Fruit fly (Drosophila melanogaster) whole organism, embryonic: ENCODE measurements around the gene Gart.
A peak's percentile ranks its signal among the peaks of the same experiment; 100 is the strongest.

Experiments used
- B-H2 ChIP-seq: fragments of 200-800 bp; sonication (Bioruptor generic); optimal IDR thresholded peaks from 2 replicates; lab custom pipeline; 2018; ENCODE audit warnings: missing biosample characterization, mild to moderate bottlenecking, missing genetic modification characterization
- BEAF-32 ChIP-seq: fragments of 200-800 bp; sonication (Bioruptor generic); optimal IDR thresholded peaks from 3 replicates; lab custom pipeline; 2017; ENCODE audit warnings: missing biosample characterization, missing genetic modification characterization, mild to moderate bottlenecking, moderate library complexity, missing genetic modification reagents
- BtbVII ChIP-seq: fragments of 200-800 bp; sonication (Bioruptor generic); optimal IDR thresholded peaks from 3 replicates; lab custom pipeline; 2017; ENCODE audit warnings: missing biosample characterization, mild to moderate bottlenecking, missing genetic modification characterization
- CG10959 ChIP-seq: fragments of 200-800 bp; sonication (Bioruptor generic); IDR thresholded peaks from 2 replicates; pipeline ENCODE4 v1.3.6; 2022; ENCODE audit warnings: missing biosample characterization, missing genetic modification characterization
- CG10979 ChIP-seq: fragments of 200-800 bp; sonication (Bioruptor generic); optimal IDR thresholded peaks from 2 replicates; lab custom pipeline; 2018; ENCODE audit warnings: missing biosample characterization, mild to moderate bottlenecking, missing genetic modification characterization, moderate library complexity
- CG11456 ChIP-seq: fragments of 200-800 bp; sonication (Bioruptor generic); IDR thresholded peaks from 3 replicates; pipeline ENCODE4 v1.3.6; 2022; ENCODE audit warnings: missing biosample characterization, missing genetic modification characterization
- CG17568 ChIP-seq: fragments of 200-800 bp; sonication (Bioruptor generic); optimal IDR thresholded peaks from 2 replicates; lab custom pipeline; 2018; ENCODE audit warnings: missing biosample characterization, mild to moderate bottlenecking, missing genetic modification characterization, moderate library complexity
- CG17829 ChIP-seq: fragments of 200-800 bp; optimal IDR thresholded peaks from 2 replicates; lab custom pipeline; 2019; ENCODE audit warnings: missing biosample characterization, mild to moderate bottlenecking, missing genetic modification characterization, moderate library complexity
- CG2875 ChIP-seq: fragments of 200-800 bp; sonication (Bioruptor generic); optimal IDR thresholded peaks from 2 replicates; lab custom pipeline; 2017; ENCODE audit warnings: missing biosample characterization, mild to moderate bottlenecking, missing genetic modification characterization, missing genetic modification reagents
- CG2889 ChIP-seq: fragments of 200-800 bp; sonication (Bioruptor generic); IDR thresholded peaks from 3 replicates; pipeline ENCODE4 v1.3.6; 2022; ENCODE audit warnings: missing biosample characterization, missing genetic modification characterization
- CG4282 ChIP-seq: fragments of 200-800 bp; sonication (Bioruptor generic); optimal IDR thresholded peaks from 2 replicates; lab custom pipeline; 2016; ENCODE audit warnings: missing biosample characterization, missing genetic modification characterization
- CG4617 ChIP-seq: fragments of 200-800 bp; sonication (Bioruptor generic); optimal IDR thresholded peaks from 3 replicates; lab custom pipeline; 2016; ENCODE audit warnings: missing biosample characterization, missing genetic modification characterization, borderline replicate concordance
- CG6654 ChIP-seq: fragments of 200-800 bp; sonication (Bioruptor generic); optimal IDR thresholded peaks from 2 replicates; lab custom pipeline; 2017; ENCODE audit warnings: missing biosample characterization, mild to moderate bottlenecking, missing genetic modification characterization
- CG7556 ChIP-seq: fragments of 200-800 bp; sonication (Bioruptor generic); optimal IDR thresholded peaks from 2 replicates; lab custom pipeline; 2017; ENCODE audit warnings: missing biosample characterization, mild to moderate bottlenecking, missing genetic modification characterization
- CG9727 ChIP-seq: fragments of 200-800 bp; sonication (Bioruptor generic); optimal IDR thresholded peaks from 3 replicates; lab custom pipeline; 2017; ENCODE audit warnings: missing biosample characterization, mild to moderate bottlenecking, missing genetic modification characterization
- CHES-1-like ChIP-seq: fragments of 200-800 bp; sonication (Bioruptor generic); optimal IDR thresholded peaks from 2 replicates; lab custom pipeline; 2016; ENCODE audit warnings: missing biosample characterization, missing genetic modification characterization
- Eip74EF ChIP-seq, 2 experiments: fragments of 200-800 bp in 1 of 2; fragments of >200 bp in 1 of 2; sonication (Bioruptor generic) in 1 of 2; optimal IDR thresholded peaks; 2 replicates each; lab custom pipeline; 2017 to 2019; ENCODE audit warnings: missing biosample characterization in 2 of 2, missing genetic modification characterization in 2 of 2, mild to moderate bottlenecking in 1 of 2, moderate library complexity in 1 of 2
- Ets65A ChIP-seq: fragments of 200-800 bp; sonication (Bioruptor generic); peaks from one replicate; lab custom pipeline; 2016; ENCODE audit warnings: missing biosample characterization, missing genetic modification characterization
- HLH54F ChIP-seq: fragments of 200-800 bp; sonication (Bioruptor generic); optimal IDR thresholded peaks from 3 replicates; lab custom pipeline; 2016; ENCODE audit warnings: missing biosample characterization, missing genetic modification characterization
- HLHmδ ChIP-seq: fragments of 200-800 bp; sonication (Bioruptor generic); optimal IDR thresholded peaks from 2 replicates; lab custom pipeline; 2018; ENCODE audit warnings: missing biosample characterization, mild to moderate bottlenecking, missing genetic modification characterization, moderate library complexity
- Hr78 ChIP-seq, 2 experiments: fragments of 200-800 bp in 1 of 2; fragments of >200 bp in 1 of 2; sonication (Bioruptor generic) in 1 of 2; optimal IDR thresholded peaks; 2 replicates each; lab custom pipeline; 2017 to 2019; ENCODE audit warnings: missing biosample characterization in 2 of 2, missing genetic modification characterization in 2 of 2, mild to moderate bottlenecking in 1 of 2, moderate library complexity in 1 of 2
- Hsf ChIP-seq: fragments of 200-800 bp; sonication (Bioruptor generic); optimal IDR thresholded peaks from 3 replicates; lab custom pipeline; 2016; ENCODE audit warnings: missing biosample characterization, missing genetic modification characterization
- Lpt ChIP-seq: fragments of >200 bp; optimal IDR thresholded peaks from 2 replicates; lab custom pipeline; 2018; ENCODE audit warnings: missing biosample characterization, missing genetic modification characterization
- Neu2 ChIP-seq: fragments of 200-800 bp; sonication (Bioruptor generic); optimal IDR thresholded peaks from 3 replicates; lab custom pipeline; 2016; ENCODE audit warnings: missing biosample characterization, missing genetic modification characterization, borderline replicate concordance
- Opbp ChIP-seq: fragments of 200-800 bp; sonication (Bioruptor generic); IDR thresholded peaks from 3 replicates; pipeline ENCODE4 v1.3.6; 2022; ENCODE audit warnings: missing biosample characterization, missing genetic modification characterization; ENCODE audit not compliant: partially characterized antibody
- Sry-β ChIP-seq: fragments of 200-800 bp; sonication (Bioruptor generic); optimal IDR thresholded peaks from 2 replicates; lab custom pipeline; 2018; ENCODE audit warnings: missing biosample characterization, mild to moderate bottlenecking, missing genetic modification characterization, moderate library complexity
- Ssrp ChIP-seq: fragments of 200-800 bp; sonication (Bioruptor generic); optimal IDR thresholded peaks from 2 replicates; lab custom pipeline; 2018; ENCODE audit warnings: missing biosample characterization, mild to moderate bottlenecking, missing genetic modification characterization, moderate library complexity
- Xrp1 ChIP-seq: fragments of 200-800 bp; sonication (Bioruptor generic); IDR thresholded peaks from 2 replicates; pipeline ENCODE4 v1.3.6; 2022; ENCODE audit warnings: missing biosample characterization, missing genetic modification characterization
- ara ChIP-seq: fragments of 200-800 bp; sonication (Bioruptor generic); IDR thresholded peaks from 2 replicates; pipeline ENCODE4 v1.3.6; 2022; ENCODE audit warnings: missing biosample characterization, missing genetic modification characterization
- ase ChIP-seq: fragments of 200-800 bp; sonication (Bioruptor generic); IDR thresholded peaks from 3 replicates; pipeline ENCODE4 v1.3.6; 2022; ENCODE audit warnings: missing biosample characterization, missing genetic modification characterization
- bbx ChIP-seq: fragments of 200-800 bp; sonication (Bioruptor generic); IDR thresholded peaks from 2 replicates; pipeline ENCODE4 v1.3.6; 2022; ENCODE audit warnings: missing biosample characterization, missing genetic modification characterization; ENCODE audit not compliant: partially characterized antibody
- ci ChIP-seq: fragments of 200-800 bp; sonication (Bioruptor generic); IDR thresholded peaks from 3 replicates; pipeline ENCODE4 v1.3.6; 2022; ENCODE audit warnings: missing biosample characterization, missing genetic modification characterization
- eyg ChIP-seq: fragments of 200-800 bp; sonication (Bioruptor generic); optimal IDR thresholded peaks from 3 replicates; lab custom pipeline; 2016; ENCODE audit warnings: missing biosample characterization, missing genetic modification characterization
- gfzf ChIP-seq: fragments of 200-800 bp; sonication (Bioruptor generic); optimal IDR thresholded peaks from 2 replicates; lab custom pipeline; 2016; ENCODE audit warnings: missing biosample characterization, mild to moderate bottlenecking, missing genetic modification characterization, moderate library complexity
- kah ChIP-seq: fragments of 200-800 bp; sonication (Bioruptor generic); optimal IDR thresholded peaks from 2 replicates; lab custom pipeline; 2018; ENCODE audit warnings: missing biosample characterization, mild to moderate bottlenecking, missing genetic modification characterization
- kni ChIP-seq: fragments of 200-800 bp; sonication (Bioruptor generic); optimal IDR thresholded peaks from 3 replicates; lab custom pipeline; 2017; ENCODE audit warnings: mild to moderate bottlenecking, missing biosample characterization, missing genetic modification reagents, missing genetic modification characterization
- mam ChIP-seq: fragments of 200-800 bp; sonication (Bioruptor generic); optimal IDR thresholded peaks from 3 replicates; lab custom pipeline; 2016; ENCODE audit warnings: missing biosample characterization, missing genetic modification characterization
- nerfin-2 ChIP-seq: fragments of 200-800 bp; sonication (Bioruptor generic); IDR thresholded peaks from 2 replicates; pipeline ENCODE4 v1.3.6; 2022; ENCODE audit warnings: missing biosample characterization, missing genetic modification characterization; ENCODE audit not compliant: partially characterized antibody
- org-1 ChIP-seq: fragments of 200-800 bp; sonication (Bioruptor generic); optimal IDR thresholded peaks from 2 replicates; lab custom pipeline; 2017; ENCODE audit warnings: missing biosample characterization, missing genetic modification characterization
- p53 ChIP-seq: fragments of 200-800 bp; sonication (Bioruptor generic); optimal IDR thresholded peaks from 2 replicates; lab custom pipeline; 2016; ENCODE audit warnings: missing biosample characterization, missing genetic modification characterization
- pb ChIP-seq: fragments of 200-800 bp; sonication (Bioruptor generic); optimal IDR thresholded peaks from 3 replicates; lab custom pipeline; 2016; ENCODE audit warnings: missing biosample characterization, missing genetic modification characterization
- phol ChIP-seq: fragments of 200-800 bp; sonication (Bioruptor generic); optimal IDR thresholded peaks from 3 replicates; lab custom pipeline; 2018; ENCODE audit warnings: missing biosample characterization, mild to moderate bottlenecking, missing genetic modification characterization, moderate library complexity
- sd ChIP-seq: fragments of 200-800 bp; sonication (Bioruptor generic); optimal IDR thresholded peaks from 3 replicates; lab custom pipeline; 2018; ENCODE audit warnings: missing biosample characterization, mild to moderate bottlenecking, missing genetic modification characterization, moderate library complexity
- sr ChIP-seq: fragments of 200-800 bp; sonication (Bioruptor generic); IDR thresholded peaks from 3 replicates; pipeline ENCODE4 v1.3.6; 2022; ENCODE audit warnings: missing biosample characterization, missing genetic modification characterization
- tgo ChIP-seq: fragments of 200-800 bp; sonication (Bioruptor generic); IDR thresholded peaks from 3 replicates; pipeline ENCODE4 v1.3.6; 2022; ENCODE audit warnings: missing biosample characterization, missing genetic modification characterization
- trh ChIP-seq: fragments of 200-800 bp; sonication (Bioruptor generic); optimal IDR thresholded peaks from 2 replicates; lab custom pipeline; 2016; ENCODE audit warnings: missing biosample characterization, missing genetic modification characterization
- ttk ChIP-seq: fragments of 200-800 bp; sonication (Bioruptor generic); IDR thresholded peaks from 2 replicates; pipeline ENCODE4 v2.1.2; 2022; ENCODE audit warnings: missing biosample characterization, missing genetic modification characterization
- vfl ChIP-seq: fragments of 200-800 bp; sonication (Bioruptor generic); optimal IDR thresholded peaks from 2 replicates; lab custom pipeline; 2016; ENCODE audit warnings: missing biosample characterization, missing genetic modification characterization

The Gart gene

DNA sequence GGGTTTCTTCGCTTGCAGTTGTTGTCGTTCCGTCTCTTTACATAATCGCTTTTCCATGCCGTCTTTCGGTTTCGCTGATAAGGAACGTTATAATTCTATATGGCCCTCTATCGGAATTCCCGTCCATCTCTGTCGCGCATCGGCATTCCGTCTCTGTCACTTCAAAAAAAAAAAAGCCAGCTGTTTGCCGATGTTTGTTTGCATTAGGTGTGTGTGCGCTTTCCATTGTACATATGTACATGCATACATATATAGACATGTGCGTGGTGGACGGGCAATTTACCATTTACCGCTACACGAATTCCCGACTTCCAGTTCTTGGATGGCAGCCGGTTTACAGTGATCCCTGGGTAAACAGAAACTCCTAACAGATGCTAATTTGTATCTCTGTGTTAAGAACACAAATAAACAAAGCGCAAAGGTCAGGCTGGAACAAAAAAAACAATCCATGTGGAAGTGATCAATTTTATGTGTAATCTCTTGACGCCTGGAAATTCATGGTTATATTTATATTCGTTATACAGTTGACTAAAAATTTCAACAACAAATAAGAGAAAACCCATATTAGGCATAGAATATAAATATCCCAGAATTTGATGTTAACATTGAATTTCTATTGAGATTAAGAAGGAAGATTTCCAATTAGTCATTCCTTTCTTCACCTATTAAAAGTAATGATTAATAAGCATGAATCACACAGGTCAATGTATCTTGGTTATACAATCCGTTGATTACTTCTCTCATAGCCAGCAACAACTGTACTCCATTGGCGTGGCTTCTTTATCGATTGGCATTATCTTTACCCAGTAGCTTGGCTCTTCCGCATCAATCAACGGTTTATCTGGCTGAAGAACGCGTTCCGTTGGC lies 19.6 kb upstream of the Gart start (continued):
- TF ChIP-seq ase (GFP tag; lab: Robert Waterston, UW) (no peak), Lpt (GFP tag; lab: Kevin White, UChicago) (no peak), CG6654 (no peak), vfl (GFP tag; lab: Kevin White, UChicago) (no peak), CG2889 (GFP tag; lab: Robert Waterston, UW) (0 out of 3 replicates have a peak, but pooled peaks have one; percentile 51), CHES-1-like (GFP tag; lab: Kevin White, UChicago) (no peak), tgo (GFP tag; lab: Robert Waterston, UW) (no peak), HLHmδ (GFP tag; lab: Kevin White, UChicago) (peak; percentile 57), ttk (GFP tag; lab: Robert Waterston, UW) (no peak), CG17568 (peak; percentile 6), B-H2 (GFP tag; lab: Kevin White, UChicago) (no peak), Neu2 (GFP tag; lab: Kevin White, UChicago) (no peak), CG4617 (GFP tag; lab: Kevin White, UChicago) (no peak), CG4282 (GFP tag; lab: Kevin White, UChicago) (peak; percentile 54), CG9727 (peak; percentile 13), Eip74EF (GFP tag; optimal IDR thresholded peaks at IDR 0.05; lab: Kevin White, UChicago) (no peak), Hsf (GFP tag; lab: Kevin White, UChicago) (no peak), CG2875 (GFP tag; lab: Kevin White, UChicago) (peak; percentile 76), CG10979 (tag; lab: Kevin White, UChicago) (no peak), nerfin-2 (no peak), org-1 (GFP tag; lab: Kevin White, UChicago) (no peak), pb (GFP tag; lab: Kevin White, UChicago) (no peak), ci (GFP tag; lab: Robert Waterston, UW) (peak; percentile 84), Sry-β (GFP tag; lab: Kevin White, UChicago) (no peak), CG7556 (GFP tag; lab: Kevin White, UChicago) (peak; percentile 31), p53 (GFP tag; lab: Kevin White, UChicago) (no peak), CG17829 (tag; lab: Kevin White, UChicago) (peak; percentile 6), gfzf (no peak), sd (tag; lab: Kevin White, UChicago) (peak; percentile 90), Ets65A (GFP tag; lab: Kevin White, UChicago) (no peak), sr (GFP tag; lab: Robert Waterston, UW) (peak; percentile 46; the same call in 1 of the 3 replicates), CG11456 (GFP tag; lab: Robert Waterston, UW) (no peak), ara (GFP tag; lab: Robert Waterston, UW) (0 out of 2 replicates have a peak, but pooled peaks have one; percentile 39), Xrp1 (GFP tag; lab: Robert Waterston, UW) (peak; percentile 63), eyg (GFP tag; lab: Kevin White, UChicago) (no peak), BtbVII (GFP tag; lab: Kevin White, UChicago) (no peak), trh (GFP tag; lab: Kevin White, UChicago) (no peak), kni (GFP tag; lab: Kevin White, UChicago) (peak; percentile 60), mam (GFP tag; lab: Kevin White, UChicago) (no peak), Hr78 (GFP tag; optimal IDR thresholded peaks at IDR 0.05; lab: Kevin White, UChicago) (peak in 1 of 2 experiments; percentile 72), HLH54F (GFP tag; lab: Kevin White, UChicago) (peak; percentile 21), Opbp (GFP tag; lab: Robert Waterston, UW) (no peak), CG10959 (GFP tag; lab: Robert Waterston, UW) (no peak), bbx (GFP tag; lab: Robert Waterston, UW) (no peak), phol (peak; percentile 36), Ssrp (tag; lab: Kevin White, UChicago) (peak; percentile 21), kah (no peak), BEAF-32 (GFP tag; lab: Kevin White, UChicago) (no peak)
